Worm (Caenorhabditis elegans): Measurements from ENCODE around the gene Y17G9B.5.

Gene Y17G9B.5

ce11 chrIV:4788332-4788731 is 38.3 kb downstream of the Y17G9B.5 start, which contains the start of gene nhr-104:
TSS of gene nhr-104 (minus strand) at chrIV:4788692.
- TF ChIP-seq nhr-23 (tag; optimal IDR thresholded peaks at IDR 0.05): peak; percentile 69
- no peak for TF ChIP-seq nhr-67 (tag; optimal IDR thresholded peaks at IDR 0.05)
- TF ChIP-seq pqm-1 (tag; optimal IDR thresholded peaks at IDR 0.05): peak; percentile 67
- peak; percentile 63 for TF ChIP-seq elt-2 (tag; optimal IDR thresholded peaks at IDR 0.05)
- TF ChIP-seq skn-1 (tag; optimal IDR thresholded peaks at IDR 0.05): peak; percentile 94
- peak; percentile 59 for TF ChIP-seq nhr-25 (tag; optimal IDR thresholded peaks at IDR 0.05)
- no peak for TF ChIP-seq R02D3.7 (tag; optimal IDR thresholded peaks at IDR 0.05)
- TF ChIP-seq fos-1 (tag; optimal IDR thresholded peaks at IDR 0.05): no peak
- peak; percentile 39 for TF ChIP-seq jun-1 (tag; optimal IDR thresholded peaks at IDR 0.05)
- peak; percentile 36 for TF ChIP-seq nhr-43 (tag; optimal IDR thresholded peaks at IDR 0.05; ENCODE audit: poor library complexity, severe bottlenecking)
- no peak for TF ChIP-seq zag-1 (tag; optimal IDR thresholded peaks at IDR 0.05)
- peak; percentile 66 for TF ChIP-seq ceh-28 (tag; optimal IDR thresholded peaks at IDR 0.05)
- TF ChIP-seq unc-62 (GFP tag; optimal IDR thresholded peaks at IDR 0.05): no peak
- TF ChIP-seq pha-4 (tag; optimal IDR thresholded peaks at IDR 0.05): peak; percentile 94
- peak; percentile 16 for TF ChIP-seq nfya-1 (tag; optimal IDR thresholded peaks at IDR 0.05; ENCODE audit: insufficient read depth)
- TF ChIP-seq lin-39 (tag; optimal IDR thresholded peaks at IDR 0.05): no peak

ce11 chrIV:4789445-4789844 is 39.4 kb downstream of the Y17G9B.5 start, which contains the start of gene R11E3.1:
TSS of gene R11E3.1 (plus strand) at chrIV:4789745.
- TF ChIP-seq nhr-11 (tag; optimal IDR thresholded peaks at IDR 0.05): no peak
- no peak for TF ChIP-seq nhr-28 (tag; optimal IDR thresholded peaks at IDR 0.05)
- no peak for TF ChIP-seq nhr-23 (tag; optimal IDR thresholded peaks at IDR 0.05)
- TF ChIP-seq pha-4 (tag; optimal IDR thresholded peaks at IDR 0.05): no peak
- TF ChIP-seq aly-2 (tag; optimal IDR thresholded peaks at IDR 0.05): no peak
- no peak for TF ChIP-seq elt-1 (tag; optimal IDR thresholded peaks at IDR 0.05)

ce11 chrIV:4795111-4795510 is 45.1 kb downstream of the Y17G9B.5 start:
- TF ChIP-seq mml-1 (tag; optimal IDR thresholded peaks at IDR 0.05) (no peak), daf-12 (tag; optimal IDR thresholded peaks at IDR 0.05) (no peak), nhr-11 (tag; optimal IDR thresholded peaks at IDR 0.05) (no peak), elt-3 (tag; optimal IDR thresholded peaks at IDR 0.05) (no peak), R02D3.7 (tag; optimal IDR thresholded peaks at IDR 0.05) (no peak), nhr-43 (tag; optimal IDR thresholded peaks at IDR 0.05; ENCODE audit: poor library complexity, severe bottlenecking) (no peak), nhr-237 (tag; optimal IDR thresholded peaks at IDR 0.05) (no peak), nhr-67 (tag; optimal IDR thresholded peaks at IDR 0.05) (no peak), pha-4 (tag; optimal IDR thresholded peaks at IDR 0.05) (no peak), nhr-77 (tag; optimal IDR thresholded peaks at IDR 0.05) (no peak), ceh-16 (tag; optimal IDR thresholded peaks at IDR 0.05) (no peak), lin-15B (tag; optimal IDR thresholded peaks at IDR 0.05) (no peak), snpc-4 (tag; optimal IDR thresholded peaks at IDR 0.05) (no peak), fos-1 (tag; optimal IDR thresholded peaks at IDR 0.05) (no peak), nhr-23 (tag; optimal IDR thresholded peaks at IDR 0.05) (no peak), ceh-28 (tag; optimal IDR thresholded peaks at IDR 0.05) (no peak), pqm-1 (tag; optimal IDR thresholded peaks at IDR 0.05) (no peak)

ce11 chrIV:4799114-4799513 is 49.1 kb downstream of the Y17G9B.5 start, which contains the start of gene eor-1:
TSS of gene eor-1 (minus strand) at chrIV:4799178.
- TF ChIP-seq hmg-11 (tag; optimal IDR thresholded peaks at IDR 0.05): peak; percentile 32
- TF ChIP-seq nhr-25 (tag; optimal IDR thresholded peaks at IDR 0.05): peak; percentile 19
- TF ChIP-seq ceh-16 (tag; optimal IDR thresholded peaks at IDR 0.05): no peak
- TF ChIP-seq lin-15B (tag; optimal IDR thresholded peaks at IDR 0.05): peak; percentile 57
- TF ChIP-seq sea-2 (GFP tag; optimal IDR thresholded peaks at IDR 0.05): no peak
- no peak for TF ChIP-seq elt-2 (tag; optimal IDR thresholded peaks at IDR 0.05)
- TF ChIP-seq mdl-1 (tag; optimal IDR thresholded peaks at IDR 0.05): no peak
- TF ChIP-seq nhr-23 (tag; optimal IDR thresholded peaks at IDR 0.05): peak; percentile 6
- peak; percentile 31 for TF ChIP-seq nfya-1 (tag; optimal IDR thresholded peaks at IDR 0.05; ENCODE audit: insufficient read depth)
- peak; percentile 80 for TF ChIP-seq ceh-28 (tag; optimal IDR thresholded peaks at IDR 0.05)
- no peak for TF ChIP-seq nhr-237 (tag; optimal IDR thresholded peaks at IDR 0.05)
- no peak for TF ChIP-seq unc-39 (tag; optimal IDR thresholded peaks at IDR 0.05)
- peak; percentile 11 for TF ChIP-seq nhr-77 (tag; optimal IDR thresholded peaks at IDR 0.05)
